Fruit fly (Drosophila melanogaster) whole organism, embryonic: ENCODE measurements around the gene RhoGAP100F.

Experiments used
- Ada2b ChIP-seq: fragments of 200-800 bp; sonication (Bioruptor generic); IDR thresholded peaks from 2 replicates; pipeline ENCODE4 v1.3.6; 2022; ENCODE audit warnings: missing biosample characterization, missing genetic modification characterization
- Antp ChIP-seq: fragments of 200-800 bp; sonication (Bioruptor generic); optimal IDR thresholded peaks from 3 replicates; lab custom pipeline; 2016; ENCODE audit warnings: missing biosample characterization, missing genetic modification characterization
- CG10267 ChIP-seq: fragments of 200-800 bp; sonication (Bioruptor generic); optimal IDR thresholded peaks from 2 replicates; lab custom pipeline; 2018; ENCODE audit warnings: missing biosample characterization, mild to moderate bottlenecking, missing genetic modification characterization, moderate library complexity
- CG10321 ChIP-seq: fragments of 200-800 bp; sonication (Bioruptor generic); IDR thresholded peaks from 2 replicates; pipeline ENCODE4 v1.3.6; 2022; ENCODE audit warnings: missing biosample characterization, missing genetic modification characterization
- CG11723 ChIP-seq: fragments of 200-800 bp; sonication (Bioruptor generic); optimal IDR thresholded peaks from 2 replicates; lab custom pipeline; 2017; ENCODE audit warnings: missing biosample characterization, mild to moderate bottlenecking, missing genetic modification characterization
- CG12071 ChIP-seq: fragments of 200-800 bp; sonication (Bioruptor generic); optimal IDR thresholded peaks from 3 replicates; lab custom pipeline; 2018; ENCODE audit warnings: missing biosample characterization, mild to moderate bottlenecking, missing genetic modification characterization
- CG12219 ChIP-seq: fragments of 200-800 bp; sonication (Bioruptor generic); optimal IDR thresholded peaks from 3 replicates; lab custom pipeline; 2018; ENCODE audit warnings: missing biosample characterization, mild to moderate bottlenecking, missing genetic modification characterization
- CG12236 ChIP-seq: fragments of 200-800 bp; sonication (Bioruptor generic); optimal IDR thresholded peaks from 2 replicates; lab custom pipeline; 2016; ENCODE audit warnings: missing biosample characterization, missing genetic modification characterization
- CG12659 ChIP-seq: fragments of 200-800 bp; sonication (Bioruptor generic); optimal IDR thresholded peaks from 3 replicates; lab custom pipeline; 2017; ENCODE audit warnings: mild to moderate bottlenecking, missing biosample characterization, missing genetic modification reagents, missing genetic modification characterization
- CG12769 ChIP-seq: fragments of 200-800 bp; sonication (Bioruptor generic); optimal IDR thresholded peaks from 2 replicates; lab custom pipeline; 2019; ENCODE audit warnings: missing biosample characterization, mild to moderate bottlenecking, missing genetic modification characterization, moderate library complexity
- CG13775 ChIP-seq: fragments of 200-800 bp; sonication (Bioruptor generic); optimal IDR thresholded peaks from 3 replicates; lab custom pipeline; 2017; ENCODE audit warnings: missing biosample characterization, mild to moderate bottlenecking, missing genetic modification characterization
- CG16815 ChIP-seq: fragments of 200-800 bp; sonication (Bioruptor generic); optimal IDR thresholded peaks from 3 replicates; lab custom pipeline; 2017; ENCODE audit warnings: missing biosample characterization, mild to moderate bottlenecking, missing genetic modification characterization
- CG3847 ChIP-seq: fragments of 200-800 bp; sonication (Bioruptor generic); IDR thresholded peaks from 2 replicates; pipeline ENCODE4 v1.3.6; 2022; ENCODE audit warnings: missing biosample characterization, missing genetic modification characterization
- CG7786 ChIP-seq: fragments of 200-800 bp; sonication (Bioruptor generic); optimal IDR thresholded peaks from 2 replicates; lab custom pipeline; 2016; ENCODE audit warnings: missing biosample characterization, missing genetic modification characterization
- CG7839 ChIP-seq: fragments of 200-800 bp; sonication (Bioruptor generic); optimal IDR thresholded peaks from 3 replicates; lab custom pipeline; 2018; ENCODE audit warnings: missing biosample characterization, mild to moderate bottlenecking, missing genetic modification characterization, moderate library complexity
- CG8388 ChIP-seq: fragments of 200-800 bp; sonication (Bioruptor generic); optimal IDR thresholded peaks from 2 replicates; lab custom pipeline; 2019; ENCODE audit warnings: missing biosample characterization, mild to moderate bottlenecking, missing genetic modification characterization, moderate library complexity
- CG9797 ChIP-seq: fragments of 200-800 bp; sonication (Bioruptor generic); optimal IDR thresholded peaks from 3 replicates; lab custom pipeline; 2018; ENCODE audit warnings: missing biosample characterization, mild to moderate bottlenecking, missing genetic modification characterization
- E2f1 ChIP-seq: fragments of 200-800 bp; sonication (Bioruptor generic); IDR thresholded peaks from 2 replicates; pipeline ENCODE4 v1.3.6; 2022; ENCODE audit warnings: missing biosample characterization, missing genetic modification characterization
- Ets97D ChIP-seq: fragments of 200-800 bp; sonication (Bioruptor generic); optimal IDR thresholded peaks from 3 replicates; lab custom pipeline; 2016; ENCODE audit warnings: missing biosample characterization, missing genetic modification characterization
- HmgZ ChIP-seq: fragments of 200-800 bp; sonication (Bioruptor generic); optimal IDR thresholded peaks from 2 replicates; lab custom pipeline; 2018; ENCODE audit warnings: missing biosample characterization, mild to moderate bottlenecking, missing genetic modification characterization
- Hr3 ChIP-seq: fragments of 200-800 bp; sonication (Bioruptor generic); optimal IDR thresholded peaks from 3 replicates; lab custom pipeline; 2016; ENCODE audit warnings: missing biosample characterization, missing genetic modification characterization
- Hsf ChIP-seq: fragments of 200-800 bp; sonication (Bioruptor generic); optimal IDR thresholded peaks from 3 replicates; lab custom pipeline; 2016; ENCODE audit warnings: missing biosample characterization, missing genetic modification characterization
- NC2β ChIP-seq: fragments of 200-800 bp; sonication (Bioruptor generic); optimal IDR thresholded peaks from 2 replicates; lab custom pipeline; 2016; ENCODE audit warnings: missing biosample characterization, missing genetic modification characterization
- Nf-YA ChIP-seq: fragments of 200-800 bp; sonication (Bioruptor generic); IDR thresholded peaks from 2 replicates; pipeline ENCODE4 v1.3.6; 2022; ENCODE audit warnings: missing biosample characterization, missing genetic modification characterization
- Oli ChIP-seq: fragments of 200-800 bp; sonication (Bioruptor generic); optimal IDR thresholded peaks from 2 replicates; lab custom pipeline; 2018; ENCODE audit warnings: missing biosample characterization, mild to moderate bottlenecking, missing genetic modification characterization, moderate library complexity
- Opbp ChIP-seq: fragments of 200-800 bp; sonication (Bioruptor generic); IDR thresholded peaks from 3 replicates; pipeline ENCODE4 v1.3.6; 2022; ENCODE audit warnings: missing biosample characterization, missing genetic modification characterization; ENCODE audit not compliant: partially characterized antibody
- Pdp1 ChIP-seq, 2 experiments: fragments of 200-800 bp; sonication (Bioruptor generic); optimal IDR thresholded peaks; 3 replicates each; lab custom pipeline; 2016; ENCODE audit warnings: missing biosample characterization in 2 of 2, missing genetic modification characterization in 2 of 2, mild to moderate bottlenecking in 1 of 2, moderate library complexity in 1 of 2
- Rfx ChIP-seq: fragments of 200-800 bp; sonication (Bioruptor generic); IDR thresholded peaks from 2 replicates; pipeline ENCODE4 v1.3.6; 2022; ENCODE audit warnings: missing biosample characterization, missing genetic modification characterization
- Sox102F ChIP-seq: fragments of 200-800 bp; sonication (Bioruptor generic); optimal IDR thresholded peaks from 2 replicates; lab custom pipeline; 2018; ENCODE audit warnings: missing biosample characterization, mild to moderate bottlenecking, missing genetic modification characterization, moderate library complexity
- Sry-β ChIP-seq: fragments of 200-800 bp; sonication (Bioruptor generic); optimal IDR thresholded peaks from 2 replicates; lab custom pipeline; 2018; ENCODE audit warnings: missing biosample characterization, mild to moderate bottlenecking, missing genetic modification characterization, moderate library complexity
- ewg ChIP-seq: fragments of 200-800 bp; sonication (Bioruptor generic); optimal IDR thresholded peaks from 3 replicates; lab custom pipeline; 2017; ENCODE audit warnings: mild to moderate bottlenecking, missing biosample characterization, missing genetic modification reagents, missing genetic modification characterization
- fd102C ChIP-seq: fragments of 200-800 bp; sonication (Bioruptor generic); optimal IDR thresholded peaks from 2 replicates; lab custom pipeline; 2018; ENCODE audit warnings: missing biosample characterization, mild to moderate bottlenecking, missing genetic modification characterization, moderate library complexity
- ftz-f1 ChIP-seq: fragments of 200-800 bp; sonication (Bioruptor generic); optimal IDR thresholded peaks from 2 replicates; lab custom pipeline; 2016; ENCODE audit warnings: missing biosample characterization, missing genetic modification characterization
- gfzf ChIP-seq: fragments of 200-800 bp; sonication (Bioruptor generic); optimal IDR thresholded peaks from 2 replicates; lab custom pipeline; 2016; ENCODE audit warnings: missing biosample characterization, mild to moderate bottlenecking, missing genetic modification characterization, moderate library complexity
- gro ChIP-seq: fragments of 200-800 bp; sonication (Bioruptor generic); optimal IDR thresholded peaks from 2 replicates; lab custom pipeline; 2016; ENCODE audit warnings: missing biosample characterization, missing genetic modification characterization
- kah ChIP-seq: fragments of 200-800 bp; sonication (Bioruptor generic); optimal IDR thresholded peaks from 2 replicates; lab custom pipeline; 2018; ENCODE audit warnings: missing biosample characterization, mild to moderate bottlenecking, missing genetic modification characterization
- lilli ChIP-seq: fragments of 200-800 bp; sonication (Bioruptor generic); optimal IDR thresholded peaks from 3 replicates; lab custom pipeline; 2016; ENCODE audit warnings: missing biosample characterization, missing genetic modification characterization
- nmo ChIP-seq: fragments of 200-800 bp; sonication (Bioruptor generic); optimal IDR thresholded peaks from 2 replicates; lab custom pipeline; 2018; ENCODE audit warnings: missing biosample characterization, mild to moderate bottlenecking, missing genetic modification characterization, moderate library complexity
- p53 ChIP-seq: fragments of 200-800 bp; sonication (Bioruptor generic); optimal IDR thresholded peaks from 2 replicates; lab custom pipeline; 2016; ENCODE audit warnings: missing biosample characterization, missing genetic modification characterization
- phol ChIP-seq: fragments of 200-800 bp; sonication (Bioruptor generic); optimal IDR thresholded peaks from 3 replicates; lab custom pipeline; 2018; ENCODE audit warnings: missing biosample characterization, mild to moderate bottlenecking, missing genetic modification characterization, moderate library complexity
- pum ChIP-seq: fragments of 200-800 bp; sonication (Bioruptor generic); optimal IDR thresholded peaks from 2 replicates; lab custom pipeline; 2016; ENCODE audit warnings: missing biosample characterization, missing genetic modification characterization
- sens ChIP-seq: fragments of 200-800 bp; sonication (Bioruptor generic); peaks from one replicate; lab custom pipeline; 2016; ENCODE audit warnings: missing biosample characterization, missing genetic modification characterization
- shn ChIP-seq: fragments of 200-800 bp; sonication (Bioruptor generic); optimal IDR thresholded peaks from 3 replicates; lab custom pipeline; 2016; ENCODE audit warnings: missing biosample characterization, missing genetic modification characterization
- slbo ChIP-seq: fragments of 200-800 bp; sonication (Bioruptor generic); IDR thresholded peaks from 2 replicates; pipeline ENCODE4 v1.3.6; 2022; ENCODE audit warnings: missing biosample characterization, missing genetic modification characterization
- sob ChIP-seq: fragments of 200-800 bp; sonication (Bioruptor generic); IDR thresholded peaks from 2 replicates; pipeline ENCODE4 v1.3.6; 2022; ENCODE audit warnings: missing biosample characterization, missing genetic modification characterization
- tgo ChIP-seq: fragments of 200-800 bp; sonication (Bioruptor generic); IDR thresholded peaks from 3 replicates; pipeline ENCODE4 v1.3.6; 2022; ENCODE audit warnings: missing biosample characterization, missing genetic modification characterization
- vnd ChIP-seq: fragments of 200-800 bp; sonication (Bioruptor generic); IDR thresholded peaks from 3 replicates; pipeline ENCODE4 v1.3.6; 2022; ENCODE audit warnings: missing biosample characterization, missing genetic modification characterization; ENCODE audit not compliant: partially characterized antibody
- zen2 ChIP-seq: fragments of 200-800 bp; sonication (Bioruptor generic); IDR thresholded peaks from 3 replicates; pipeline ENCODE4 v1.3.6; 2022; ENCODE audit warnings: missing biosample characterization, missing genetic modification characterization; ENCODE audit not compliant: partially characterized antibody
- zfh2 ChIP-seq: fragments of 200-800 bp; sonication (Bioruptor generic); optimal IDR thresholded peaks from 2 replicates; lab custom pipeline; 2016; ENCODE audit warnings: missing biosample characterization, missing genetic modification characterization

RhoGAP100F gene

DNA sequence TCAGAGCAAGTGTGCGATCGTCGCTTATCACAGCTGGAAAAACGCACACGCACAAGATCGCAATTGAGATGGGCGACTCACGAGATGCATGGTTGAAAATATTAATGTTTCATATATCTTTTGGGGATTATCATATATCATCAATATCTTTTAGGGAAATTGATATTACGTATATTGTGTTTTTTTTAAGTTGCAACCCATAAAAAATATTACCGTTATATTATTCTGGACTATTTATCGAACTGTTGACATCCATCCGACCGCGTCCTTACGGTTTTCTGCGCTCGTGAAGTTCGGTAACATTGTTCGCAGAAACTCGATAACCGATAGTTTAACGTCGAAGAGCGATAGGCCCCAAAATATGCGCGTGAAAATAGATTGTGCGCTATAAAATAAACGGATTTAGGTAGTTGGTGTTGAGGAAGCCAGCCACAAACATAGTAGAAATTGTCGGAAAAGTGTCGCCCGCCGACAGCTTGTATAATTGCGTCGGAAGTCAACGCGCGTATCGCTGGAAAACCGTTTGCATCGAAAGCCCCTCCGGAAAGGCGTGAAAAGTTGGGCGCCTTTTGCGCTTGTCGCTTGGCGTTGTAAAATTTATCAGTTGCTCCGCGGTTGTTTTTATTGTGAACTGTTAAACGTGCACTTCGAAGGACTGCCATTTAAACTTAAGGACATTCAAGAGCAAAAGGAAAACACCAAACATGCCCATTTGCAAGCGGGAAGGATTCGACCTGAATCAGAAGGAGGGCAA, 18.6 kb upstream of the RhoGAP100F start, which contains the start of the genes Mccc1 and Acf (continued):
- peak; percentile 4 for TF ChIP-seq ftz-f1
- TF ChIP-seq NC2β (GFP tag; lab: Kevin White, UChicago): peak; percentile 55
- peak; percentile 57 for TF ChIP-seq Ada2b
- peak; percentile 84 for TF ChIP-seq gfzf (GFP tag; lab: Kevin White, UChicago)
- peak; percentile 46; the same call in 1 of the 3 replicates for TF ChIP-seq tgo (GFP tag; lab: Robert Waterston, UW)
- no peak for TF ChIP-seq CG16815
- peak; percentile 30 for TF ChIP-seq Hsf (GFP tag; lab: Kevin White, UChicago)
- TF ChIP-seq pum (GFP tag; lab: Kevin White, UChicago): peak; percentile 37
- TF ChIP-seq shn (GFP tag; lab: Kevin White, UChicago): no peak
- peak; percentile 37 for TF ChIP-seq Antp (GFP tag; lab: Kevin White, UChicago)
- peak; percentile 93 for TF ChIP-seq sens (GFP tag; lab: Kevin White, UChicago)
- TF ChIP-seq zfh2 (GFP tag; lab: Kevin White, UChicago): peak; percentile 61
- peak; percentile 27 for TF ChIP-seq CG13775 (GFP tag; lab: Kevin White, UChicago)
- TF ChIP-seq HmgZ: peak; percentile 47
- peak; percentile 54 for TF ChIP-seq Ets97D (GFP tag; lab: Kevin White, UChicago)
- no peak for TF ChIP-seq CG11723
- no peak for TF ChIP-seq CG7839 (tag; lab: Kevin White, UChicago)
- peak; percentile 52 for TF ChIP-seq CG10267 (tag; lab: Kevin White, UChicago)
- peak; percentile 43 for TF ChIP-seq slbo (GFP tag; lab: Robert Waterston, UW)
- no peak for TF ChIP-seq CG10321 (GFP tag; lab: Robert Waterston, UW)
- no peak for TF ChIP-seq CG8388 (GFP tag; lab: Kevin White, UChicago)
- no peak for TF ChIP-seq CG12769 (tag; lab: Kevin White, UChicago)
- no peak for TF ChIP-seq fd102C (GFP tag; lab: Kevin White, UChicago)
- TF ChIP-seq nmo (GFP tag; lab: Kevin White, UChicago): peak; percentile 36
- TF ChIP-seq CG7786 (GFP tag; lab: Kevin White, UChicago): no peak
- TF ChIP-seq kah (GFP tag; lab: Kevin White, UChicago): no peak
- TF ChIP-seq p53 (GFP tag; lab: Kevin White, UChicago): no peak
- no peak for TF ChIP-seq CG12071
- peak; percentile 58 for TF ChIP-seq lilli (GFP tag; lab: Kevin White, UChicago)
- peak; percentile 37; the same call in 1 of the 2 replicates for TF ChIP-seq sob (GFP tag; lab: Robert Waterston, UW)
- no peak for TF ChIP-seq CG12219 (GFP tag; lab: Kevin White, UChicago)
- no peak for TF ChIP-seq E2f1 (GFP tag; lab: Robert Waterston, UW)
- TF ChIP-seq Opbp (GFP tag; lab: Robert Waterston, UW): peak; percentile 62; the same call in 2 of the 3 replicates
- TF ChIP-seq ewg (GFP tag; lab: Kevin White, UChicago): peak; percentile 44
- peak; percentile 31; the same call in 1 of the 3 replicates for TF ChIP-seq zen2 (GFP tag; lab: Robert Waterston, UW)
- TF ChIP-seq Oli (tag; lab: Kevin White, UChicago): no peak
- peak; percentile 69 for TF ChIP-seq CG9797
- peak; percentile 50 for TF ChIP-seq phol (tag; lab: Kevin White, UChicago)
- peak; percentile 51 for TF ChIP-seq vnd
- peak; percentile 53 to 60 for TF ChIP-seq Pdp1 (GFP tag; optimal IDR thresholded peaks at IDR 0.05; lab: Kevin White, UChicago)
- TF ChIP-seq CG12236 (GFP tag; lab: Kevin White, UChicago): peak; percentile 25
- TF ChIP-seq CG12659 (GFP tag; lab: Kevin White, UChicago): peak; percentile 37
- TF ChIP-seq Rfx (GFP tag; lab: Robert Waterston, UW): peak; percentile 60
- TF ChIP-seq Nf-YA (GFP tag; lab: Robert Waterston, UW): no peak
- TF ChIP-seq Sox102F (GFP tag; lab: Kevin White, UChicago): no peak
- no peak for TF ChIP-seq gro (GFP tag; lab: Kevin White, UChicago)
- peak; percentile 44; the same call in 1 of the 2 replicates for TF ChIP-seq CG3847 (GFP tag; lab: Robert Waterston, UW)
- peak; percentile 19 for TF ChIP-seq Sry-β (GFP tag; lab: Kevin White, UChicago)
- peak; percentile 21 for TF ChIP-seq Hr3
